Fruit fly (Drosophila melanogaster): ENCODE data around the gene CG13895.
A peak's percentile ranks its signal among the peaks of the same experiment; 100 is the strongest.

CG13895 gene

DNA sequence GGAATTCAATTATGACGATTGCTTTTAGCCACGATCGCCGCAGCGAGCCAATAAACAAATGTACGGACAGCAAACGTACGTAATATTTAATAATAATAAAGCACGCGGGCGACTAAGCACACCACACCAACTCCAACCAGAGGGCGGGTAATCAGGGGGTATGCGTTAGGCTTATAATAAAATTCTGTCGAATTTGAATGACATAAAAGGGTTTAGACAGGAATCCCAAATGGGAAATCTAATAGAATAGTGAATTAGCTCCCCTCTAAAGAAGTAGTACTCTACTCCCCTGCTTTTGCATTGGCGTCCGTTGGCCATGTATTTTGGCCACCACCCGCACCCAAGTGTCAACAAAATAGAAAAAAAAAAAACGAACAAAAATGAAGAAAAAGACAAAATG is 14.4 kb upstream of the CG13895 start (continued):
- TF ChIP-seq CG12659 (GFP tag; optimal IDR thresholded peaks at IDR 0.05) = no peak
- TF ChIP-seq CG9817 (tag; optimal IDR thresholded peaks at IDR 0.05) = peak; percentile 17
- peak; percentile 43 for TF ChIP-seq row (GFP tag; IDR thresholded peaks at IDR 0.05)
- no peak for TF ChIP-seq pzg (GFP tag; optimal IDR thresholded peaks at IDR 0.05)
- TF ChIP-seq MESR4 (GFP tag; optimal IDR thresholded peaks at IDR 0.05) = no peak
- TF ChIP-seq cas (GFP tag; IDR thresholded peaks at IDR 0.05) = no peak
- 0 out of 2 replicates have a peak, but pooled peaks have one; percentile 20 for TF ChIP-seq ap (GFP tag; IDR thresholded peaks at IDR 0.05)
- peak; percentile 4 for TF ChIP-seq scrt (GFP tag; optimal IDR thresholded peaks at IDR 0.05)
- TF ChIP-seq CG7786 (GFP tag; optimal IDR thresholded peaks at IDR 0.05) = no peak
- peak; percentile 39 for TF ChIP-seq CG11504 (tag; optimal IDR thresholded peaks at IDR 0.05)
- no peak for TF ChIP-seq Nf-YC (tag; optimal IDR thresholded peaks at IDR 0.05)
- no peak for TF ChIP-seq danr (GFP tag; IDR thresholded peaks at IDR 0.05)
- peak; percentile 55 for TF ChIP-seq CG10366 (GFP tag; IDR thresholded peaks at IDR 0.05)
- no peak for TF ChIP-seq CG18476 (GFP tag; optimal IDR thresholded peaks at IDR 0.05)
- no peak for TF ChIP-seq lilli (GFP tag; optimal IDR thresholded peaks at IDR 0.05)
- TF ChIP-seq CG10565 (GFP tag; optimal IDR thresholded peaks at IDR 0.05) = no peak
- TF ChIP-seq ara (GFP tag; IDR thresholded peaks at IDR 0.05) = peak; percentile 20; the same call in 1 of the 2 replicates
- TF ChIP-seq HLH3B (GFP tag; IDR thresholded peaks at IDR 0.05) = peak; percentile 52
- TF ChIP-seq Hand (GFP tag; optimal IDR thresholded peaks at IDR 0.05) = no peak
- TF ChIP-seq CG10274 (GFP tag; optimal IDR thresholded peaks at IDR 0.05) = no peak
- TF ChIP-seq Med (GFP tag) = peak; percentile 70
- TF ChIP-seq az2 (GFP tag; optimal IDR thresholded peaks at IDR 0.05) = no peak
- peak; percentile 33 for TF ChIP-seq CG18599 (GFP tag; optimal IDR thresholded peaks at IDR 0.05)
- TF ChIP-seq CG1602 (GFP tag; optimal IDR thresholded peaks at IDR 0.05) = no peak
- TF ChIP-seq Oli (tag; optimal IDR thresholded peaks at IDR 0.05) = peak; percentile 38
- 0 out of 2 replicates have a peak, but pooled peaks have one; percentile 8 for TF ChIP-seq nerfin-2 (GFP tag; IDR thresholded peaks at IDR 0.05; ENCODE audit: partially characterized antibody)
- 0 out of 3 replicates have a peak, but pooled peaks have one; percentile 22 for TF ChIP-seq Opbp (GFP tag; IDR thresholded peaks at IDR 0.05; ENCODE audit: partially characterized antibody)
- peak; percentile 55 for TF ChIP-seq tgo (GFP tag; IDR thresholded peaks at IDR 0.05)
- TF ChIP-seq Dbx (GFP tag; IDR thresholded peaks at IDR 0.05) = no peak
- no peak for TF ChIP-seq CG1529 (GFP tag; optimal IDR thresholded peaks at IDR 0.05)
- TF ChIP-seq CG43689 (GFP tag; IDR thresholded peaks at IDR 0.05) = 0 out of 2 replicates have a peak, but pooled peaks have one; percentile 20
- TF ChIP-seq CG11247 (GFP tag; IDR thresholded peaks at IDR 0.05) = 0 out of 2 replicates have a peak, but pooled peaks have one; percentile 9
- no peak for TF ChIP-seq MBD-R2 (GFP tag; IDR thresholded peaks at IDR 0.05)
- TF ChIP-seq CG17359 (tag; optimal IDR thresholded peaks at IDR 0.05) = no peak
- TF ChIP-seq H2.0 (GFP tag; IDR thresholded peaks at IDR 0.05) = peak; percentile 37
- no peak for TF ChIP-seq CG2712 (tag; optimal IDR thresholded peaks at IDR 0.05)
- TF ChIP-seq hb (GFP tag; IDR thresholded peaks at IDR 0.05; ENCODE audit: partially characterized antibody) = peak; percentile 36; the same call in 1 of the 3 replicates
- TF ChIP-seq CG17328 (GFP tag; IDR thresholded peaks at IDR 0.05) = peak; percentile 43; the same call in 1 of the 2 replicates
- peak; percentile 23 for TF ChIP-seq zfh2 (GFP tag; optimal IDR thresholded peaks at IDR 0.05)
- no peak for TF ChIP-seq crp (GFP tag; optimal IDR thresholded peaks at IDR 0.05)
- peak; percentile 26; the same call in 1 of the 2 replicates for TF ChIP-seq E2f1 (GFP tag; IDR thresholded peaks at IDR 0.05)
- TF ChIP-seq sqz (GFP tag; optimal IDR thresholded peaks at IDR 0.05) = peak; percentile 24
- TF ChIP-seq sima (GFP tag; optimal IDR thresholded peaks at IDR 0.05) = no peak
- TF ChIP-seq fru (optimal IDR thresholded peaks at IDR 0.05) = no peak
- no peak for TF ChIP-seq Lpt (GFP tag; optimal IDR thresholded peaks at IDR 0.05)
- TF ChIP-seq CG4730 (GFP tag; IDR thresholded peaks at IDR 0.05) = peak; percentile 43; the same call in 1 of the 2 replicates
- 0 out of 2 replicates have a peak, but pooled peaks have one; percentile 9 for TF ChIP-seq CG7372 (GFP tag; IDR thresholded peaks at IDR 0.05)
- TF ChIP-seq Vsx1 (GFP tag; optimal IDR thresholded peaks at IDR 0.05) = no peak
- no peak for TF ChIP-seq CG16863 (GFP tag; optimal IDR thresholded peaks at IDR 0.05)
- no peak for TF ChIP-seq Kr (GFP tag; optimal IDR thresholded peaks at IDR 0.05)
- peak; percentile 57; the same call in 1 of the 2 replicates for TF ChIP-seq vvl (GFP tag; IDR thresholded peaks at IDR 0.05)

Measured in whole organism, embryonic.